Fruit fly (Drosophila melanogaster): ENCODE data around the gene CG9853.
A peak's percentile ranks its signal among the peaks of the same experiment; 100 is the strongest.

Gene CG9853

DNA sequence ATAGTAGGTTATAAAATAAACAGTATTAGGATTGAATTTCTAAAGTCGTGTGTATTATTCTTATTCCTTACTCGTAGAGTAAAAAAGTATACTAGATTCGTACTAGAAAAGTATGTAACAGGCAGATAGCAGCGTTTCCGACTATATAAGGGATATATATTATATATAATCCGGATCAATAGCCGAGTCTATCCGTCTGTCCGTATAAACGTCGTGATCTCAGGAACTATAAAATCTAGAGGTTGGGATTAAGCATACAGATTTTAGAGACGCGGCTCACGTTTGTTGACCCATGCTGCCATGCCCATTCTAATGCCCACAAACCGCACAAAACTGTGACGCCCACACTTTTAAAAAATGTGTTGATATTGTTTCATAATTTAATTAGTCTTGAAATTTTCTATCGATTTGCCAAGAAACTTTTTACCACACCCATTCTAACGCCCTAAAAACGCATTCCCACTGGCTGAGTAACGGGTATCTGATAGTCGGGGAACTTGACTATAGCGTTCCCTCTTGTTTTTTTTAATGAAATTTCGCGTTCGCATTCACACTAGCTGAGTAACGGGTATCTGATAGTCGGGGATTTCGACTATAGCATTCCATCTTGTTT lies at the start of gene CG9853:
Gene CG9853 (minus strand): TSS at position 51 of the 613 bp plus-strand sequence.
- no peak for TF ChIP-seq tap (tag; optimal IDR thresholded peaks at IDR 0.05)
- no peak for TF ChIP-seq croc (GFP tag; conservative IDR thresholded peaks at IDR 0.05)
- TF ChIP-seq amos (GFP tag; IDR thresholded peaks at IDR 0.05; ENCODE audit: partially characterized antibody), result peak; percentile 13; the same call in 1 of the 2 replicates
- peak; percentile 42 for TF ChIP-seq CG14860 (GFP tag; IDR thresholded peaks at IDR 0.05; ENCODE audit: partially characterized antibody)
- no peak for TF ChIP-seq CG11085 (GFP tag; IDR thresholded peaks at IDR 0.05)
- peak; percentile 26 for TF ChIP-seq sens (GFP tag)
- TF ChIP-seq Opbp (GFP tag; IDR thresholded peaks at IDR 0.05; ENCODE audit: partially characterized antibody), result peak; percentile 37; the same call in 2 of the 3 replicates
- 0 out of 3 replicates have a peak, but pooled peaks have one; percentile 6 for TF ChIP-seq hb (GFP tag; IDR thresholded peaks at IDR 0.05; ENCODE audit: partially characterized antibody)
- peak; percentile 51; the same call in 1 of the 2 replicates for TF ChIP-seq bbx (GFP tag; IDR thresholded peaks at IDR 0.05; ENCODE audit: partially characterized antibody)
- peak; percentile 36; the same call in 1 of the 2 replicates for TF ChIP-seq Bgb (GFP tag; IDR thresholded peaks at IDR 0.05; ENCODE audit: partially characterized antibody)
- TF ChIP-seq nerfin-2 (GFP tag; IDR thresholded peaks at IDR 0.05; ENCODE audit: partially characterized antibody), result peak; percentile 57; the same call in 1 of the 2 replicates
- peak; percentile 82 for TF ChIP-seq CG6791 (GFP tag; IDR thresholded peaks at IDR 0.05; ENCODE audit: partially characterized antibody)
- TF ChIP-seq Mrtf (GFP tag; IDR thresholded peaks at IDR 0.05), result no peak
- TF ChIP-seq CG10431 (GFP tag; optimal IDR thresholded peaks at IDR 0.05), result no peak
- peak; percentile 5 for TF ChIP-seq CG16813 (GFP tag; IDR thresholded peaks at IDR 0.05; ENCODE audit: partially characterized antibody)
- TF ChIP-seq mld (GFP tag; IDR thresholded peaks at IDR 0.05; ENCODE audit: partially characterized antibody), result peak; percentile 70; the same call in 1 of the 3 replicates
- peak; percentile 60 for TF ChIP-seq tna (GFP tag; IDR thresholded peaks at IDR 0.05; ENCODE audit: partially characterized antibody)
- peak; percentile 11 for TF ChIP-seq HLH4C (GFP tag; IDR thresholded peaks at IDR 0.05; ENCODE audit: partially characterized antibody)
- TF ChIP-seq Side (GFP tag; optimal IDR thresholded peaks at IDR 0.05), result no peak
- peak; percentile 70 for TF ChIP-seq CG7963 (GFP tag; IDR thresholded peaks at IDR 0.05; ENCODE audit: partially characterized antibody)
- peak; percentile 55; the same call in 1 of the 2 replicates for TF ChIP-seq ato (GFP tag; IDR thresholded peaks at IDR 0.05; ENCODE audit: partially characterized antibody)
- TF ChIP-seq eyg (GFP tag; optimal IDR thresholded peaks at IDR 0.05), result no peak
- peak; percentile 43 for TF ChIP-seq D19B (GFP tag; optimal IDR thresholded peaks at IDR 0.05)

DNA sequence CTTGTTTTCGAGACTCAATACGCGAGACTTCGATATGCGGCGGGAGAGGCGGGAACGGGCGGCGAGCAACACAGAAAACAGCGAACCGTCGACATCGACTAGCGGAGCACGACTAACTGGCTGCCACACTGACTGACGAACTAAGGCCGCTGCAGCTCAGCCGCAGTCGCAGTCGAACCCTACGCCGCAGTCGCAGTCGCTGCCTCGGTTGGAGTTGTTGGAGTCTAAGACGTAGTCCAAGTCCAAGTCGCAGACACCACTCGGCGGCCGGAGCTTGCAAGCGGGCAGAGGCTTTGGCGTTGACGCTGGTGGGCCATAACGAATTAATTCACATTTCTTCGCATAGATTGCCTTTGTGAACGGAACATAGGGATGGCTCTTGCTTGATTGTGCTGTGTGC lies 48.9 kb upstream of the CG9853 start:
- TF ChIP-seq Dad (GFP tag; optimal IDR thresholded peaks at IDR 0.05) (no peak), Ets65A (GFP tag) (peak; percentile 17), CG9932 (GFP tag; IDR thresholded peaks at IDR 0.05) (0 out of 2 replicates have a peak, but pooled peaks have one; percentile 13), CG5953 (GFP tag; IDR thresholded peaks at IDR 0.05) (0 out of 2 replicates have a peak, but pooled peaks have one; percentile 15), CG11456 (GFP tag; IDR thresholded peaks at IDR 0.05) (0 out of 3 replicates have a peak, but pooled peaks have one; percentile 25), CG7745 (tag; optimal IDR thresholded peaks at IDR 0.05) (no peak), HHEX (GFP tag; optimal IDR thresholded peaks at IDR 0.05) (peak; percentile 15), CG5180 (GFP tag; optimal IDR thresholded peaks at IDR 0.05) (peak; percentile 63), Usf (GFP tag; optimal IDR thresholded peaks at IDR 0.05) (no peak), CG6765 (GFP tag; optimal IDR thresholded peaks at IDR 0.05) (no peak), crc (GFP tag; optimal IDR thresholded peaks at IDR 0.05) (no peak), CG1529 (GFP tag; optimal IDR thresholded peaks at IDR 0.05) (no peak), Deaf1 (tag; optimal IDR thresholded peaks at IDR 0.05) (peak; percentile 30), Camta (GFP tag; optimal IDR thresholded peaks at IDR 0.05) (no peak), so (GFP tag; IDR thresholded peaks at IDR 0.05) (0 out of 3 replicates have a peak, but pooled peaks have one; percentile 8), Opbp (GFP tag; IDR thresholded peaks at IDR 0.05; ENCODE audit: partially characterized antibody) (0 out of 3 replicates have a peak, but pooled peaks have one; percentile 24), chinmo (GFP tag; IDR thresholded peaks at IDR 0.05; ENCODE audit: partially characterized antibody) (peak; percentile 61; the same call in 1 of the 4 replicates), Jarid2 (GFP tag; optimal IDR thresholded peaks at IDR 0.05) (peak; percentile 68), aop (GFP tag; IDR thresholded peaks at IDR 0.05) (0 out of 2 replicates have a peak, but pooled peaks have one; percentile 12), zfh1 (GFP tag; IDR thresholded peaks at IDR 0.05) (0 out of 3 replicates have a peak, but pooled peaks have one; percentile 34), vvl (GFP tag; IDR thresholded peaks at IDR 0.05) (peak; percentile 56), Awh (GFP tag; IDR thresholded peaks at IDR 0.05) (peak; percentile 4; the same call in 1 of the 2 replicates), ci (GFP tag; IDR thresholded peaks at IDR 0.05) (peak; percentile 33; the same call in 1 of the 3 replicates), CG17912 (GFP tag; optimal IDR thresholded peaks at IDR 0.05) (peak; percentile 17), Adf1 (GFP tag; IDR thresholded peaks at IDR 0.05) (peak; percentile 84)

Measured in whole organism, embryonic.